2 fruit fly cellular contexts compared by ENCODE assay signal in the genomic region with DNA sequence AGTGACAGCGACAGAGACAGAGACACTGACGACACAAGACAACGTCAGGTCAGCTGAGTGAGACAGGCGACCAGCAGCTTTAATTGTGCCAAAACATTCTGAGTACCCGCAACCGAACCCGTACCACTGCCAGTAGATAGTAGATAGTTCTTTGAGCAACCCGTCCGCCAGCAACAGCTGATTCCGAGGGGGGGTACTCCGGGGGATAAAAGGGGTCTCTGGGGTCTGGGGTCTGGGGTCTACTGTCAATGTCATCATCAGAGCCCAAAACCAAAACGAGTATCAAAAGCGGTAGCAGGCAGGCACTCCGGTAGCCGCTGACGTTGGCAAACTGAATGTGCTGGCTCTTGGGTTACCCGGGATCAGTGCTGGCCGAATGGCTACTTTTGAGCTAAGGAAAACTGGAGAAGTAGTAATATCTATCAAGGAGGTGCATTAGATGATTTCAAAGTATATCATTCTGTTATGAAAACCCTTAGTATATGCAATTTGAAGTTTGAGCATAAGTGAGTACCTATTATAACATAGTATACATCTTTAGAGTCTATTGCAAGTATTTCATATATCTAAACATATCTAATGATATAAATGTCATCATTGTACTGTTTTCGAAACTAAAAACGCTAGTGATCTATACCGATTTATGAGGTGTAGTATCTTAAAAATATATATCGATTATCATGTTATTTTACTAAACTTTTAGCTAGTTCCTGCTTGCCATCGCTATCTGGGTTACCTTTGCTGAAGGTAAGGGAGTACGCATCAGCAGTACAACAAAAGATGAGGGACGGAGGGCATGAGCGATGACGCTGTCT.
TF ChIP-seq lines count a peak whose summit lies in the region.

No protein-coding gene starts in this region.

TF ChIP-seq in whole organism, embryonic, 481 proteins besides CTCF, POLR2A, EP300 and RAD21 (continued from another document and continues in another):
- no peak for TF ChIP-seq HmgD (GFP tag; optimal IDR thresholded peaks at IDR 0.05; lab: Kevin White, UChicago)
- 0 out of 2 replicates have a peak, but pooled peaks have one; percentile 42 for TF ChIP-seq chm (GFP tag; IDR thresholded peaks at IDR 0.05; lab: Robert Waterston, UW)
- no peak for TF ChIP-seq insv (GFP tag; optimal IDR thresholded peaks at IDR 0.05; lab: Kevin White, UChicago)
- TF ChIP-seq Hmr (GFP tag; optimal IDR thresholded peaks at IDR 0.05; lab: Kevin White, UChicago): peak; percentile 2
- TF ChIP-seq pum (GFP tag; optimal IDR thresholded peaks at IDR 0.05; lab: Kevin White, UChicago): no peak
- TF ChIP-seq CG15479 (GFP tag; optimal IDR thresholded peaks at IDR 0.05; lab: Kevin White, UChicago): no peak
- no peak for TF ChIP-seq Meics (GFP tag; optimal IDR thresholded peaks at IDR 0.05; lab: Kevin White, UChicago)
- TF ChIP-seq sob (GFP tag; IDR thresholded peaks at IDR 0.05; lab: Robert Waterston, UW): peak; percentile 32; the same call in 1 of the 2 replicates
- no peak for TF ChIP-seq trem (tag; optimal IDR thresholded peaks at IDR 0.05; lab: Kevin White, UChicago)
- TF ChIP-seq ATbp (GFP tag; optimal IDR thresholded peaks at IDR 0.05; lab: Kevin White, UChicago): peak; percentile 2
- TF ChIP-seq ci (GFP tag; IDR thresholded peaks at IDR 0.05; lab: Robert Waterston, UW): 0 out of 3 replicates have a peak, but pooled peaks have one; percentile 38
- TF ChIP-seq CG18262 (tag; optimal IDR thresholded peaks at IDR 0.05; lab: Kevin White, UChicago): peak; percentile 14
- no peak for TF ChIP-seq nerfin-2 (GFP tag; IDR thresholded peaks at IDR 0.05; lab: Robert Waterston, UW; ENCODE audit: partially characterized antibody)
- TF ChIP-seq CG17359 (tag; optimal IDR thresholded peaks at IDR 0.05; lab: Kevin White, UChicago): no peak
- TF ChIP-seq CG6854 (GFP tag; optimal IDR thresholded peaks at IDR 0.05; lab: Kevin White, UChicago): no peak
- TF ChIP-seq Rfx (GFP tag; IDR thresholded peaks at IDR 0.05; lab: Robert Waterston, UW): peak; percentile 45
- TF ChIP-seq peb (GFP tag; IDR thresholded peaks at IDR 0.05; lab: Robert Waterston, UW): no peak
- TF ChIP-seq ttk (GFP tag; IDR thresholded peaks at IDR 0.05; lab: Robert Waterston, UW): 0 out of 2 replicates have a peak, but pooled peaks have one; percentile 21
- peak; percentile 20; the same call in 1 of the 2 replicates for TF ChIP-seq CG32532 (GFP tag; IDR thresholded peaks at IDR 0.05; lab: Robert Waterston, UW)
- TF ChIP-seq Fer1 (GFP tag; optimal IDR thresholded peaks at IDR 0.05; lab: Kevin White, UChicago): no peak
- peak; percentile 16; the same call in 1 of the 3 replicates for TF ChIP-seq tgo (GFP tag; IDR thresholded peaks at IDR 0.05; lab: Robert Waterston, UW)
- TF ChIP-seq Med (GFP tag; lab: Kevin White, UChicago): peak; percentile 57
- TF ChIP-seq vvl (GFP tag; IDR thresholded peaks at IDR 0.05; lab: Robert Waterston, UW): peak; percentile 37; the same call in 1 of the 2 replicates
- peak; percentile 11 for TF ChIP-seq CG7987 (GFP tag; optimal IDR thresholded peaks at IDR 0.05; lab: Kevin White, UChicago)
- TF ChIP-seq kni (GFP tag; optimal IDR thresholded peaks at IDR 0.05; lab: Kevin White, UChicago): peak; percentile 74
- 0 out of 4 replicates have a peak, but pooled peaks have one; percentile 46 for TF ChIP-seq chinmo (GFP tag; IDR thresholded peaks at IDR 0.05; lab: Robert Waterston, UW; ENCODE audit: partially characterized antibody)
- TF ChIP-seq wor (GFP tag; IDR thresholded peaks at IDR 0.05; lab: Robert Waterston, UW): no peak
- TF ChIP-seq PHDP (tag; optimal IDR thresholded peaks at IDR 0.05; lab: Kevin White, UChicago): no peak
- peak; percentile 41; the same call in 1 of the 2 replicates for TF ChIP-seq CG11085 (GFP tag; IDR thresholded peaks at IDR 0.05; lab: Robert Waterston, UW)
- TF ChIP-seq otp (GFP tag; IDR thresholded peaks at IDR 0.05; lab: Robert Waterston, UW): 0 out of 3 replicates have a peak, but pooled peaks have one; percentile 29
- TF ChIP-seq lilli (GFP tag; optimal IDR thresholded peaks at IDR 0.05; lab: Kevin White, UChicago): no peak
- TF ChIP-seq CG13894 (tag; optimal IDR thresholded peaks at IDR 0.05; lab: Kevin White, UChicago): peak; percentile 63
- peak; percentile 48; the same call in 1 of the 3 replicates for TF ChIP-seq Dbx (GFP tag; IDR thresholded peaks at IDR 0.05; lab: Robert Waterston, UW)
- TF ChIP-seq CG17385 (GFP tag; optimal IDR thresholded peaks at IDR 0.05; lab: Kevin White, UChicago): no peak
- peak; percentile 1 for TF ChIP-seq gem (tag; optimal IDR thresholded peaks at IDR 0.05; lab: Kevin White, UChicago)
- peak in 1 of 2 experiments; percentile 48 for TF ChIP-seq crp (GFP tag; optimal IDR thresholded peaks at IDR 0.05; lab: Kevin White, UChicago)
- no peak for TF ChIP-seq CG2889 (GFP tag; IDR thresholded peaks at IDR 0.05; lab: Robert Waterston, UW)
- no peak for TF ChIP-seq sim (GFP tag; IDR thresholded peaks at IDR 0.05; lab: Robert Waterston, UW)
- peak; percentile 54 for TF ChIP-seq stc (GFP tag; IDR thresholded peaks at IDR 0.05; lab: Robert Waterston, UW)
- TF ChIP-seq CG12071 (GFP tag; optimal IDR thresholded peaks at IDR 0.05; lab: Kevin White, UChicago): peak; percentile 16
- peak; percentile 41 for TF ChIP-seq dmrt11E (tag; optimal IDR thresholded peaks at IDR 0.05; lab: Kevin White, UChicago)
- 0 out of 3 replicates have a peak, but pooled peaks have one; percentile 24 for TF ChIP-seq Optix (GFP tag; IDR thresholded peaks at IDR 0.05; lab: Robert Waterston, UW)
- TF ChIP-seq CG7786 (GFP tag; optimal IDR thresholded peaks at IDR 0.05; lab: Kevin White, UChicago): no peak
- TF ChIP-seq danr (GFP tag; IDR thresholded peaks at IDR 0.05; lab: Robert Waterston, UW): no peak
- TF ChIP-seq CG14441 (GFP tag; IDR thresholded peaks at IDR 0.05; lab: Robert Waterston, UW): peak; percentile 7; the same call in 1 of the 2 replicates
- peak; percentile 70 for TF ChIP-seq rib (GFP tag; IDR thresholded peaks at IDR 0.05; lab: Robert Waterston, UW)
- TF ChIP-seq CG1832 (GFP tag; optimal IDR thresholded peaks at IDR 0.05; lab: Kevin White, UChicago): peak; percentile 3
- TF ChIP-seq zen2 (GFP tag; IDR thresholded peaks at IDR 0.05; lab: Robert Waterston, UW; ENCODE audit: partially characterized antibody): no peak
- 0 out of 3 replicates have a peak, but pooled peaks have one; percentile 24 for TF ChIP-seq CG34422 (GFP tag; IDR thresholded peaks at IDR 0.05; lab: Robert Waterston, UW)
- no peak for TF ChIP-seq toy (GFP tag; IDR thresholded peaks at IDR 0.05; lab: Robert Waterston, UW)
- TF ChIP-seq lola (GFP tag; optimal IDR thresholded peaks at IDR 0.05; lab: Kevin White, UChicago): peak in 1 of 3 experiments; percentile 17
- no peak for TF ChIP-seq CG7839 (tag; optimal IDR thresholded peaks at IDR 0.05; lab: Kevin White, UChicago)
- TF ChIP-seq GATAe (GFP tag; conservative IDR thresholded peaks at IDR 0.05; lab: Robert Waterston, UW): no peak
- TF ChIP-seq Awh (GFP tag; IDR thresholded peaks at IDR 0.05; lab: Robert Waterston, UW): 0 out of 2 replicates have a peak, but pooled peaks have one; percentile 54
- peak; percentile 8 for TF ChIP-seq caup (GFP tag; optimal IDR thresholded peaks at IDR 0.05; lab: Kevin White, UChicago; ENCODE audit: severe bottlenecking)
- no peak for TF ChIP-seq sug (tag; optimal IDR thresholded peaks at IDR 0.05; lab: Kevin White, UChicago)
- TF ChIP-seq CG2199 (GFP tag; IDR thresholded peaks at IDR 0.05; lab: Robert Waterston, UW): peak; percentile 61; the same call in 1 of the 3 replicates

TF ChIP-seq in whole organism, prepupa, 60 proteins besides CTCF, POLR2A, EP300 and RAD21 (continued from another document):
- TF ChIP-seq Ets96B (tag; optimal IDR thresholded peaks at IDR 0.05; lab: Kevin White, UChicago) (peak; percentile 33), CG6854 (GFP tag; optimal IDR thresholded peaks at IDR 0.05; lab: Kevin White, UChicago) (peak; percentile 25), fd59A (GFP tag; optimal IDR thresholded peaks at IDR 0.05; lab: Kevin White, UChicago) (no peak), CG1621 (tag; optimal IDR thresholded peaks at IDR 0.05; lab: Kevin White, UChicago) (peak; percentile 13), Hr39 (GFP tag; optimal IDR thresholded peaks at IDR 0.05; lab: Kevin White, UChicago) (peak; percentile 7), Ets21C (GFP tag; optimal IDR thresholded peaks at IDR 0.05; lab: Kevin White, UChicago) (no peak), CG3919 (GFP tag; optimal IDR thresholded peaks at IDR 0.05; lab: Kevin White, UChicago) (no peak), CG11902 (GFP tag; optimal IDR thresholded peaks at IDR 0.05; lab: Kevin White, UChicago) (no peak), cyc (GFP tag; optimal IDR thresholded peaks at IDR 0.05; lab: Kevin White, UChicago) (no peak), fd85E (GFP tag; optimal IDR thresholded peaks at IDR 0.05; lab: Kevin White, UChicago) (no peak), vri (GFP tag; optimal IDR thresholded peaks at IDR 0.05; lab: Kevin White, UChicago) (no peak), CG7368 (GFP tag; optimal IDR thresholded peaks at IDR 0.05; lab: Kevin White, UChicago) (no peak), CG4318 (GFP tag; optimal IDR thresholded peaks at IDR 0.05; lab: Kevin White, UChicago) (no peak), esn (GFP tag; optimal IDR thresholded peaks at IDR 0.05; lab: Kevin White, UChicago) (peak; percentile 31), achi (GFP tag; optimal IDR thresholded peaks at IDR 0.05; lab: Kevin White, UChicago) (no peak), Eip75B (GFP tag; optimal IDR thresholded peaks at IDR 0.05; lab: Kevin White, UChicago) (peak; percentile 6), CG6163 (GFP tag; IDR thresholded peaks at IDR 0.05; lab: Robert Waterston, UW) (peak; percentile 64; the same call in 1 of the 3 replicates), salr (GFP tag; optimal IDR thresholded peaks at IDR 0.05; lab: Kevin White, UChicago) (no peak), Blimp-1 (GFP tag; optimal IDR thresholded peaks at IDR 0.05; lab: Kevin White, UChicago) (no peak), eg (GFP tag; IDR thresholded peaks at IDR 0.05; lab: Robert Waterston, UW) (no peak), Eip78C (GFP tag; lab: Kevin White, UChicago) (peak; percentile 74), OdsH (GFP tag; optimal IDR thresholded peaks at IDR 0.05; lab: Kevin White, UChicago) (peak; percentile 4), CG8119 (GFP tag; IDR thresholded peaks at IDR 0.05; lab: Robert Waterston, UW) (no peak), CG11762 (GFP tag; optimal IDR thresholded peaks at IDR 0.05; lab: Kevin White, UChicago; ENCODE audit: insufficient read depth) (no peak), pdm3 (GFP tag; optimal IDR thresholded peaks at IDR 0.05; lab: Kevin White, UChicago) (peak; percentile 29), Gug (GFP tag; IDR thresholded peaks at IDR 0.05; lab: Robert Waterston, UW) (no peak), acj6 (GFP tag; optimal IDR thresholded peaks at IDR 0.05; lab: Kevin White, UChicago) (no peak), CG34406 (GFP tag; optimal IDR thresholded peaks at IDR 0.05; lab: Kevin White, UChicago) (no peak), CG8632 (GFP tag; optimal IDR thresholded peaks at IDR 0.05; lab: Kevin White, UChicago) (no peak), Hr38 (GFP tag; optimal IDR thresholded peaks at IDR 0.05; lab: Kevin White, UChicago) (no peak), dsx (GFP tag; optimal IDR thresholded peaks at IDR 0.05; lab: Kevin White, UChicago; ENCODE audit: poor library complexity, severe bottlenecking) (no peak), spab (GFP tag; optimal IDR thresholded peaks at IDR 0.05; lab: Kevin White, UChicago) (no peak), Sox14 (GFP tag; optimal IDR thresholded peaks at IDR 0.05; lab: Kevin White, UChicago) (no peak), Lpt (GFP tag; optimal IDR thresholded peaks at IDR 0.05; lab: Kevin White, UChicago) (no peak), CG31627 (GFP tag; optimal IDR thresholded peaks at IDR 0.05; lab: Kevin White, UChicago) (peak; percentile 18), CG11294 (GFP tag; IDR thresholded peaks at IDR 0.05; lab: Robert Waterston, UW) (no peak), CG6792 (GFP tag; optimal IDR thresholded peaks at IDR 0.05; lab: Kevin White, UChicago) (no peak), lz (GFP tag; optimal IDR thresholded peaks at IDR 0.05; lab: Kevin White, UChicago) (peak; percentile 30), CG15336 (GFP tag; IDR thresholded peaks at IDR 0.05; lab: Robert Waterston, UW) (no peak), Met (GFP tag; optimal IDR thresholded peaks at IDR 0.05; lab: Kevin White, UChicago) (peak; percentile 29)
